Worm (Caenorhabditis elegans): ENCODE results near the gene gas-1.

gas-1 gene

DNA sequence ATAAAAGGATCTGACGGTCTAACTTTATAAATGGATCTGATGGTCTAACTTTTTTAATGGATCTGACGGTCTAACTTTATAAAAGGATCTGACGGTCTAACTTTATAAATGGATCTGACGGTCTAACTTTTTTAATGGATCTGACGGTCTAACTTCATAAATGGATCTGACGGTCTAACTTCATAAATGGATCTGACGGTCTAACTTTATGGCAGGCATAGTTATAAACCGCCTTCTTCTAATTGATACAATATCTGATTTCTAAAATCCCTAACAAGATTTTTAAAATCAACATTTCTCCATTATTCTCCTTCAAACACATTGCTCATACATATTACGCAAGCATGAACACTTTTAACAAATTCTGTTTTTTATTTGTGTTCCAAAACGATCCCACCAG is 6.9 kb upstream of the gas-1 start, which contains the start of gene K09A9.8:
Gene K09A9.8, minus strand, starts transcription at position 101 of the 400 bp plus-strand sequence.
- TF ChIP-seq mdl-1 (tag; optimal IDR thresholded peaks at IDR 0.05) (no peak), nhr-25 (tag; optimal IDR thresholded peaks at IDR 0.05) (no peak), ztf-4 (tag; optimal IDR thresholded peaks at IDR 0.05) (no peak), ama-1 (optimal IDR thresholded peaks at IDR 0.05) (no peak), aly-2 (tag; optimal IDR thresholded peaks at IDR 0.05) (no peak), daf-12 (tag; optimal IDR thresholded peaks at IDR 0.05) (no peak), jun-1 (tag; optimal IDR thresholded peaks at IDR 0.05) (no peak), lin-15B (tag; optimal IDR thresholded peaks at IDR 0.05) (no peak), unc-39 (tag; optimal IDR thresholded peaks at IDR 0.05) (no peak), zag-1 (tag; optimal IDR thresholded peaks at IDR 0.05) (no peak), egl-5 (tag; optimal IDR thresholded peaks at IDR 0.05) (no peak), snpc-4 (tag; optimal IDR thresholded peaks at IDR 0.05) (no peak), nhr-76 (tag; optimal IDR thresholded peaks at IDR 0.05) (no peak), hmg-11 (tag; optimal IDR thresholded peaks at IDR 0.05) (no peak), R02D3.7 (tag; optimal IDR thresholded peaks at IDR 0.05) (no peak), unc-62 (GFP tag; optimal IDR thresholded peaks at IDR 0.05) (no peak), fos-1 (tag; optimal IDR thresholded peaks at IDR 0.05) (no peak), nfya-1 (tag; optimal IDR thresholded peaks at IDR 0.05; ENCODE audit: insufficient read depth) (no peak)

DNA sequence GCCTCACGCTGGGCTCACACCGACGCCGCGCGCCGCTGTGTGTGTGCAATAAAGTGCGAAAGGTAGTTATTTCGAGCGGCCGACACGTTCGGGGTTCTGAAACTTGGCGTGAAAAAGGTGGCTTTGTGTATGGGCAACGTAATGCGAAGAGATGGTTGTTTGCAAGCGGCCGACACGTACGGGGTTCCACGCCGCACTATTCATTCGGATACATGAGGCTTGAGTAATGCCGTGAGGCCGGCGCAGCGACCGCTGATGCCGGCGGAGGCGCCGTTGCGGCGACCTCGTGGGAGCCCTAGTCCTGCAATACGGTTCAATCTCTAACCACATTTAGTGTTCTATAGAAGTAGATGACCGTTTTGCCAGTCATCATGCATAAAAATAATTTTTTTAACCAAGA is 3.8 kb upstream of the gas-1 start:
- TF ChIP-seq R02D3.7 (tag; optimal IDR thresholded peaks at IDR 0.05) (no peak), nhr-76 (tag; optimal IDR thresholded peaks at IDR 0.05) (no peak), nhr-77 (tag; optimal IDR thresholded peaks at IDR 0.05) (no peak), nfya-1 (tag; optimal IDR thresholded peaks at IDR 0.05; ENCODE audit: insufficient read depth) (no peak), nhr-237 (tag; optimal IDR thresholded peaks at IDR 0.05) (no peak), hmg-11 (tag; optimal IDR thresholded peaks at IDR 0.05) (no peak), eor-1 (tag; optimal IDR thresholded peaks at IDR 0.05) (no peak), snpc-4 (tag; optimal IDR thresholded peaks at IDR 0.05) (no peak), mdl-1 (tag; optimal IDR thresholded peaks at IDR 0.05) (no peak), ceh-82 (tag; optimal IDR thresholded peaks at IDR 0.05) (no peak), fos-1 (tag; optimal IDR thresholded peaks at IDR 0.05) (no peak), egl-27 (tag; optimal IDR thresholded peaks at IDR 0.05) (no peak), ceh-28 (tag; optimal IDR thresholded peaks at IDR 0.05) (no peak), fkh-10 (GFP tag; optimal IDR thresholded peaks at IDR 0.05) (no peak), pqm-1 (tag; optimal IDR thresholded peaks at IDR 0.05) (no peak)

DNA sequence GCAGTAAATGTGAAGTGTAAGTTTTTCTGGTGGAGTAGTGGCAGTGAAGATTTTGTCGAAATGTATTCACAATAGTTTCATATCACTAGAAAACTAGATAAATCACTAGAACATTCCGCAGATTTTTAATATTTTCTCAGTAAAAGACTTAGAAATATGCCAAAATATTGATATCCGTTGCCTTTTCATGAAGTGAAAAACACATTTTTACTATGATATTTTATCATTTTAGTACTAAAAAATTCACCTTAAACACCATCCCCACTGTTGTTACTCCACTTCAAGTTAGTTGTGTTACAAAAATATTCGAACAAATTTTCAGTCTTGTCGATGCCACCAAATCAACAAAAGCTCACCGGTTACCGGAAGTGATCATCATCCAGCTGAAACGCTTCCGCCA is 3.2 kb upstream of the gas-1 start:
- TF ChIP-seq ceh-82 (tag; optimal IDR thresholded peaks at IDR 0.05) (no peak), nhr-23 (tag; optimal IDR thresholded peaks at IDR 0.05) (no peak), elt-2 (tag; optimal IDR thresholded peaks at IDR 0.05) (no peak), nhr-76 (tag; optimal IDR thresholded peaks at IDR 0.05) (no peak), mdl-1 (tag; optimal IDR thresholded peaks at IDR 0.05) (no peak)

DNA sequence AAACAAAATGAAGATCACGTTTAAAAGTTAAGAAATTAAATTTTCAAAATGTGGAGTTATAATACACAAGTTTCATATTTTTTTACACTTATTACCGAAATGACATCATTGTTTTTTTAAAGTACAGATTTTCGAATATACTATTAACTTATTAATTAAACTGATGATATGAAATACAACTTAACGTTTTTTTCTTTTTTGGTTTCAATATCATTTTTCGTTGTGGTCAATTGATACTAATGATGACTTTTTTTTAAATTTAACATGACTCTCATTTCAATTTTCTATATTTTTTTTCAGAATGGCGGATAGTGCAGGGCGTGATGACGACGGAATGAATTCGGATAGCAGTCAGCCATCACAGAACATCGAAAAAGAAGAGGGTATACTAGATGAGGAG is 871 bp upstream of the gas-1 start, which contains the start of gene usp-33:
Gene usp-33, plus strand, starts transcription at position 301 of the 400 bp plus-strand sequence.
- TF ChIP-seq nhr-43 (tag; optimal IDR thresholded peaks at IDR 0.05; ENCODE audit: poor library complexity, severe bottlenecking) (no peak), unc-39 (tag; optimal IDR thresholded peaks at IDR 0.05) (no peak), fos-1 (tag; optimal IDR thresholded peaks at IDR 0.05) (no peak), pha-4 (tag; optimal IDR thresholded peaks at IDR 0.05) (no peak), hmg-11 (tag; optimal IDR thresholded peaks at IDR 0.05) (no peak)

DNA sequence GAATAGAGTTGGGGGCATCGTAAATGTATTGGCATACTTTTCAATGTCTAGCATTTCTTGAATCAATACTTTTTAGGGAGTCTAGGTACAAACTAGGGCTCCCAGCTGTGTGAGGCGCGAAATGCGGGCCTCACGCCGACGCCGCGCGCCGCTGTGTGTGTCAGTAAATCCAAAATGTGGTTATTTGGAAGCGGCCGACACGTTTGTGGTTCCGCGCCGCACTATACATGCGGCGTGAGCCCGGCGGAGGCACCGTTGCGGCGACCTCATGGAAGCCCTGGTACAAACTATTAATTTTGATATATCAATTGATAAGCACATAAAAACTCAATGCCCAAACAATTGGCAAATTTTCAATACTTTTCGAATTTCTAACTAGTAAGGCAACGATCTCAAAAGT is 4.0 kb downstream of the gas-1 start:
- TF ChIP-seq sea-2 (GFP tag; optimal IDR thresholded peaks at IDR 0.05) (no peak), nhr-77 (tag; optimal IDR thresholded peaks at IDR 0.05) (no peak), unc-62 (GFP tag; optimal IDR thresholded peaks at IDR 0.05) (no peak), lin-15B (tag; optimal IDR thresholded peaks at IDR 0.05) (no peak), daf-12 (tag; optimal IDR thresholded peaks at IDR 0.05) (no peak), snpc-4 (tag; optimal IDR thresholded peaks at IDR 0.05) (peak; percentile 4), eor-1 (tag; optimal IDR thresholded peaks at IDR 0.05) (no peak), tbx-2 (tag; optimal IDR thresholded peaks at IDR 0.05) (no peak)

DNA sequence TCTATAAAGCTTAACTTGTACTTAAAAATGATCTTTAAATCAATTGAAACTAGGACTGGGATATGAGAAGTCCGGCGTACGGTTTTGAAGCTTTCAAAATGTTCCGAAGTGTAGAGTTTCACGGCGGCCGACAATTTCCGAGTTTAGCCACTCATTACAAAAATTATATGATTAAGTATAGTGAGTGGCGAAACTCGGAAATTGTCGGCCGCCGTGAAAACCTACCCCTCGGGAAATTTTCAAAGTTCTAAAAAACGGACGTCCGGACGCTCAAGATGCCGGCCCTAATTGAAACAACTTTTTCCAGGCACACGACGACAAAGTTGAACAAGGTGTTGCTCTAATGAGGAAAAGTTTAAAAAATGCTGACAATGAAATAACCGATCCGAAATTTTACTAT is 5.1 kb downstream of the gas-1 start:
- TF ChIP-seq fkh-10 (GFP tag; optimal IDR thresholded peaks at IDR 0.05): no peak
- no peak for TF ChIP-seq unc-39 (tag; optimal IDR thresholded peaks at IDR 0.05)
- no peak for TF ChIP-seq zag-1 (tag; optimal IDR thresholded peaks at IDR 0.05)
- no peak for TF ChIP-seq ceh-9 (tag; optimal IDR thresholded peaks at IDR 0.05)
- no peak for TF ChIP-seq daf-12 (tag; optimal IDR thresholded peaks at IDR 0.05)

Data from whole organism, L3 larva.